Fruit fly (Drosophila melanogaster): ENCODE data around the gene mRpS2.
A peak's percentile ranks its signal among the peaks of the same experiment; 100 is the strongest.

DNA sequence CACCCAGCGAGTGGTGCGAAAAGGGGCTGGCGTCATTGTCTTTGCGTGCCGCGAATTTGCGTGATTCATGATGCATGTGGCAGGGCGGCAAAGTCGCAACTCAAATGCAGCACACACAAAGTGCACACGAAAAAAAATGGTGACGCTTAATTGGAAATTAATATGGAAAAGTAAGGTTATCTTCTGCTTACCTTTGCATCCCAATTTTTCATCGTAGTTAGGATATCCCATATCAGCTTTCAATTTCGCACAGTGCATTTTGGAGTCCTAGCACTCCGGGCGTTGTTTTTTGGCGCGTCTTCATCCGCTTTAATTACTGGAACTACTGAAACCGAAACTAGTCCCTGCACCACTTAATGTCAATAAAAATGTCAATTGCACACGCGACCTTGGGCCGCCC lies 30.2 kb downstream of the mRpS2 start:
- no peak for TF ChIP-seq Mio (GFP tag; optimal IDR thresholded peaks at IDR 0.05)
- peak; percentile 10 for TF ChIP-seq ey (GFP tag; optimal IDR thresholded peaks at IDR 0.05)
- no peak for TF ChIP-seq Myc (optimal IDR thresholded peaks at IDR 0.05)
- TF ChIP-seq psq (GFP tag; optimal IDR thresholded peaks at IDR 0.05) = no peak
- TF ChIP-seq br (GFP tag; optimal IDR thresholded peaks at IDR 0.05) = peak; percentile 11
- TF ChIP-seq jim (GFP tag; optimal IDR thresholded peaks at IDR 0.05) = no peak
- TF ChIP-seq brk (GFP tag; optimal IDR thresholded peaks at IDR 0.05) = no peak
- no peak for TF ChIP-seq dsf (GFP tag; optimal IDR thresholded peaks at IDR 0.05; ENCODE audit: borderline replicate concordance)
